Worm (Caenorhabditis elegans) whole organism, mixed stage, embryonic: Measurements from ENCODE around the gene F41G3.20.

Experiments
- bed-3 ChIP-seq: fragments of 200-800 bp; sonication (Bioruptor generic); optimal IDR thresholded peaks from 3 replicates; lab custom pipeline; 2018; ENCODE audit warnings: mild to moderate bottlenecking, missing genetic modification characterization, moderate library complexity, missing compliant biosample characterization
- blmp-1 ChIP-seq: fragments of 150-350 bp; optimal IDR thresholded peaks from 2 replicates; lab custom pipeline; 2014; ENCODE audit warnings: missing biosample characterization, missing genetic modification characterization
- ceh-43 ChIP-seq: fragments of 200-800 bp; sonication (Bioruptor generic); optimal IDR thresholded peaks from 2 replicates; lab custom pipeline; 2018; ENCODE audit warnings: mild to moderate bottlenecking, missing genetic modification characterization, moderate library complexity, missing compliant biosample characterization
- elt-1 ChIP-seq: sonication (generic microtip); optimal IDR thresholded peaks from 2 replicates; lab custom pipeline; 2017; ENCODE audit warnings: missing genetic modification characterization, mild to moderate bottlenecking, missing compliant biosample characterization, antibody characterized with exemption, moderate library complexity, borderline replicate concordance; ENCODE audit not compliant: insufficient read depth
- elt-3 ChIP-seq: fragments of 150-350 bp; optimal IDR thresholded peaks from 2 replicates; lab custom pipeline; 2014; ENCODE audit warnings: missing biosample characterization, missing genetic modification characterization
- lsy-2 ChIP-seq: fragments of 150-350 bp; optimal IDR thresholded peaks from 2 replicates; lab custom pipeline; 2014; ENCODE audit warnings: missing biosample characterization, missing genetic modification characterization
- mep-1 ChIP-seq: fragments of 150-350 bp; optimal IDR thresholded peaks from 2 replicates; lab custom pipeline; 2017; ENCODE audit warnings: missing biosample characterization, missing genetic modification reagents, missing genetic modification characterization, inconsistent platforms
- mls-2 ChIP-seq: sonication (generic microtip); optimal IDR thresholded peaks from 2 replicates; lab custom pipeline; 2016; ENCODE audit warnings: mild to moderate bottlenecking, missing genetic modification characterization, moderate library complexity, missing compliant biosample characterization
- nhr-12 ChIP-seq: fragments of 150-350 bp; optimal IDR thresholded peaks from 2 replicates; lab custom pipeline; 2014; ENCODE audit warnings: missing biosample characterization, missing genetic modification characterization
- nhr-2 ChIP-seq: fragments of 150-350 bp; optimal IDR thresholded peaks from 2 replicates; lab custom pipeline; 2014; ENCODE audit warnings: missing biosample characterization, missing genetic modification characterization
- nhr-237 ChIP-seq: fragments of 150-350 bp; optimal IDR thresholded peaks from 2 replicates; lab custom pipeline; 2014; ENCODE audit warnings: missing biosample characterization, missing genetic modification characterization
- nhr-76 ChIP-seq: sonication (generic microtip); optimal IDR thresholded peaks from 2 replicates; lab custom pipeline; 2017; ENCODE audit warnings: missing biosample characterization, missing genetic modification characterization
- unc-62 ChIP-seq: fragments of 150-350 bp; optimal IDR thresholded peaks from 2 replicates; lab custom pipeline; 2014; ENCODE audit warnings: missing biosample characterization, missing genetic modification reagents, missing genetic modification characterization

ce11 chrII:6754671-6755224 lies 3.9 kb upstream of the F41G3.20 start, which contains the start of the genes srx-95 and fis-1:
- TF ChIP-seq mls-2 (tag; lab: Kevin White, UChicago) (no peak), nhr-76 (tag; lab: Kevin White, UChicago) (no peak), elt-1 (no peak), bed-3 (GFP tag; lab: Kevin White, UChicago) (no peak), lsy-2 (tag; lab: Kevin White, UChicago) (no peak), nhr-2 (no peak), blmp-1 (tag; lab: Kevin White, UChicago) (no peak), mep-1 (no peak), elt-3 (tag; lab: Kevin White, UChicago) (no peak), unc-62 (GFP tag; lab: Kevin White, UChicago) (no peak), nhr-237 (tag; lab: Kevin White, UChicago) (no peak), nhr-12 (tag; lab: Kevin White, UChicago) (no peak), ceh-43 (GFP tag; lab: Kevin White, UChicago) (no peak)
